Worm (Caenorhabditis elegans): Measurements from ENCODE around the gene H04D03.6.

DNA sequence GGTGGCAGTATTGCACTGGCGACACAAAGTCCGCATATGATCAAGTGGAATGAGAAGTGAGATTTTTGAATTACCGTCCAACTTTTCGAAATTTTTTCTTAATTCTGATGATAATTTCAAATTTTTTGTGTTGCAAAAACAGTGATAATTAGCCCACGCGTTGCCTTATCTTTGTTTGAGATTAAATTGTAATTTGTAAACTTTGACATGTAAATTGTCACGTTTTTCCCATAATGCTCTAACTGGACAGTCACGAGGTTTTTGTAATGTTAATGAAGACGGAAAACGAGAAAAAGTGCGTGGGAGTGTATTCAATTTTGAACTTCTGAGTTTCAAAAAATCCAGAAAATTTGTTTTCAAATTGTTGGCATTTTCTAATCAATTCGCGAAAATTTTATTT lies 42.8 kb upstream of the H04D03.6 start:
- no peak for TF ChIP-seq fos-1 (tag; optimal IDR thresholded peaks at IDR 0.05)
- peak; percentile 30 for TF ChIP-seq pha-4 (tag; optimal IDR thresholded peaks at IDR 0.05)
- TF ChIP-seq ama-1 (optimal IDR thresholded peaks at IDR 0.05), result no peak
- no peak for TF ChIP-seq elt-1 (tag; optimal IDR thresholded peaks at IDR 0.05)
- TF ChIP-seq R02D3.7 (tag; optimal IDR thresholded peaks at IDR 0.05), result no peak

Measured in whole organism, L3 larva.